Fruit fly (Drosophila melanogaster): ENCODE data around the gene spartin.

Gene spartin

DNA sequence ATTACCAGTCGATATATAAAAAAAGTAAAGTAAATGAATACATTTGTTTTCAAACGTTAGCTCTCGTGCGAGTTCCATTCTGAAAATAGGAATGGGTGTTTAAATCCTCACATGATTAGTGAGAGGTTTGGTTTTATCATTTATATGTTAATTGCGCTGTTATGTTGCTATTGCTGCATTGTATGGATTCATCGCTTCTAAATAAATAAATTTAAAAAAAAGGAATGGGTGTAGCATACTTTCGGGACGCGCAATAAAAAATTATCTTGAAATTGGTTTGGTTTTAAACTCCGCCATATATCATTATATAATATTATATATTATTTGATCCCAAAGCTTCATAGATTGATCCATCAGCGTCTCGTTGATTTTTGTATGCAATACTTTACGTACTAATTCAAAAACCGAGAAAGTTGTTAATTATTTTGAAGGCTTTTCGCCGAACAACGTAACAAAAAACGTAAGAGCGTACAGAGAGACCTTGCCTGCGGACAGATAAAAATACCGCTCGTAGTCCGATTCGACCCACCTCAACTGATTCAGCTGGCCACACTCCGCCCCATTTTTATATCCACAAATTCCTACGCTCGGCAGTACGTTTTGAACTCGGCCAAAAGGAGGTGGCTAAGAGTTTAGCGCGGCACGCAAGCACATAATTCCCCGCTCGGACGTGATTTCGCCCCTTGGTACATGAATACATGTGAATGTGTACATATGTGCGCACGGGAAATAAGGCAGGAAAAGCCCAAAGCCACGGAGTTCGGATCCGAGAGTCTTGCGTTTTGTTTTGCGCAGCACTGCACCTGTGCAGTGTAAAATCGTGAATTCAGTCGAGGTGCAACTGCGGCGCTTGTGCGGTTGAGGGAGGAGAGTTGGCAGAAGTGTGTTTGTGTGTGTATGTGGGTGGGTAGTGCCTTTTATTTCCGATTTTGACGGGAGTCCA is 4.7 kb downstream of the spartin start, which contains the start of gene smash (continued):
- TF ChIP-seq bsh (GFP tag; optimal IDR thresholded peaks at IDR 0.05) (peak in 1 of 2 experiments; percentile 39), CG4730 (GFP tag; IDR thresholded peaks at IDR 0.05) (no peak), tin (GFP tag; optimal IDR thresholded peaks at IDR 0.05) (no peak), psq (GFP tag; optimal IDR thresholded peaks at IDR 0.05) (no peak), stwl (tag; optimal IDR thresholded peaks at IDR 0.05) (peak; percentile 71), amos (GFP tag; IDR thresholded peaks at IDR 0.05; ENCODE audit: partially characterized antibody) (peak; percentile 61; the same call in 1 of the 2 replicates), ash1 (GFP tag; optimal IDR thresholded peaks at IDR 0.05) (peak; percentile 89), CG1792 (GFP tag; optimal IDR thresholded peaks at IDR 0.05) (no peak), CG13424 (tag; optimal IDR thresholded peaks at IDR 0.05) (peak; percentile 2), CG14860 (GFP tag; IDR thresholded peaks at IDR 0.05; ENCODE audit: partially characterized antibody) (peak; percentile 49; the same call in 2 of the 3 replicates), Max (GFP tag; optimal IDR thresholded peaks at IDR 0.05) (peak; percentile 10), Sox102F (GFP tag; optimal IDR thresholded peaks at IDR 0.05) (no peak), CG31441 (GFP tag; IDR thresholded peaks at IDR 0.05) (peak; percentile 43; the same call in 1 of the 2 replicates), CG14014 (GFP tag; IDR thresholded peaks at IDR 0.05) (peak; percentile 27; the same call in 1 of the 2 replicates), CG32767 (GFP tag; IDR thresholded peaks at IDR 0.05) (peak; percentile 78), nmo (GFP tag; optimal IDR thresholded peaks at IDR 0.05) (peak; percentile 58), bcd (GFP tag; optimal IDR thresholded peaks at IDR 0.05) (peak; percentile 20), gce (GFP tag; IDR thresholded peaks at IDR 0.05) (peak; percentile 74; the same call in 2 of the 3 replicates), Xbp1 (GFP tag; optimal IDR thresholded peaks at IDR 0.05) (peak; percentile 11), Lhr (GFP tag; optimal IDR thresholded peaks at IDR 0.05) (peak; percentile 100), E2f1 (GFP tag; IDR thresholded peaks at IDR 0.05) (0 out of 2 replicates have a peak, but pooled peaks have one; percentile 13), NC2α (GFP tag; optimal IDR thresholded peaks at IDR 0.05) (no peak), maf-S (GFP tag; optimal IDR thresholded peaks at IDR 0.05) (peak; percentile 21), zen2 (GFP tag; IDR thresholded peaks at IDR 0.05; ENCODE audit: partially characterized antibody) (peak; percentile 49; the same call in 1 of the 3 replicates), ERR (GFP tag; optimal IDR thresholded peaks at IDR 0.05) (peak; percentile 32), CG14710 (tag; optimal IDR thresholded peaks at IDR 0.05) (peak; percentile 39), salm (tag; optimal IDR thresholded peaks at IDR 0.05) (peak; percentile 38), Dref (GFP tag; IDR thresholded peaks at IDR 0.05) (peak; percentile 40), Drgx (GFP tag; IDR thresholded peaks at IDR 0.05) (peak; percentile 48; the same call in 1 of the 2 replicates), CG11560 (tag; IDR thresholded peaks at IDR 0.05) (no peak), dati (GFP tag; IDR thresholded peaks at IDR 0.05) (peak; percentile 9; the same call in 1 of the 2 replicates), slbo (GFP tag; IDR thresholded peaks at IDR 0.05) (peak; percentile 40; the same call in 1 of the 2 replicates), CG1233 (GFP tag; optimal IDR thresholded peaks at IDR 0.05) (no peak), gcm2 (GFP tag; optimal IDR thresholded peaks at IDR 0.05) (peak; percentile 13), hbn (GFP tag; IDR thresholded peaks at IDR 0.05; ENCODE audit: partially characterized antibody) (0 out of 2 replicates have a peak, but pooled peaks have one; percentile 40), ttk (GFP tag; IDR thresholded peaks at IDR 0.05) (peak; percentile 37; the same call in 1 of the 2 replicates), disco-r (GFP tag; optimal IDR thresholded peaks at IDR 0.05) (peak; percentile 9), Sry-δ (GFP tag; optimal IDR thresholded peaks at IDR 0.05) (peak; percentile 26), Gsc (GFP tag; IDR thresholded peaks at IDR 0.05) (no peak), CG8765 (GFP tag; IDR thresholded peaks at IDR 0.05) (no peak), ftz-f1 (GFP tag; optimal IDR thresholded peaks at IDR 0.05) (peak; percentile 67), CG3163 (GFP tag; optimal IDR thresholded peaks at IDR 0.05) (peak; percentile 25), tna (GFP tag; IDR thresholded peaks at IDR 0.05; ENCODE audit: partially characterized antibody) (peak; percentile 66; the same call in 1 of the 2 replicates), Atf-2 (GFP tag; optimal IDR thresholded peaks at IDR 0.05) (peak; percentile 9), CG9797 (GFP tag; optimal IDR thresholded peaks at IDR 0.05) (peak; percentile 95), Myb (GFP tag; optimal IDR thresholded peaks at IDR 0.05) (peak; percentile 60), aop (GFP tag; IDR thresholded peaks at IDR 0.05) (0 out of 2 replicates have a peak, but pooled peaks have one; percentile 16)

Data from whole organism, embryonic.